Worm (Caenorhabditis elegans): ENCODE measurements around the gene sma-4.

sma-4 gene

ce11 chrIII:5836816-5837215 lies 20.8 kb downstream of the sma-4 start, which contains the start of gene W04D12.1 (continued):
- TF ChIP-seq zag-1 (tag; optimal IDR thresholded peaks at IDR 0.05) (no peak), aly-2 (tag; optimal IDR thresholded peaks at IDR 0.05) (no peak), egl-27 (tag; optimal IDR thresholded peaks at IDR 0.05) (no peak), sup-37 (GFP tag; optimal IDR thresholded peaks at IDR 0.05) (no peak), pax-3 (tag; optimal IDR thresholded peaks at IDR 0.05) (no peak), lin-39 (tag; optimal IDR thresholded peaks at IDR 0.05) (no peak), skn-1 (tag; optimal IDR thresholded peaks at IDR 0.05) (peak; percentile 29)

- no peak for TF ChIP-seq grh-1 (GFP tag; IDR thresholded peaks at IDR 0.05)
- TF ChIP-seq lin-15B (tag; optimal IDR thresholded peaks at IDR 0.05), result no peak
- peak; percentile 66 for TF ChIP-seq nhr-77 (tag; optimal IDR thresholded peaks at IDR 0.05)
- peak; percentile 51 for TF ChIP-seq unc-130 (tag; optimal IDR thresholded peaks at IDR 0.05)
- peak in 1 of 2 experiments; percentile 84 for TF ChIP-seq mdl-1 (tag; optimal IDR thresholded peaks at IDR 0.05)
- no peak for TF ChIP-seq lin-39 (tag; optimal IDR thresholded peaks at IDR 0.05)
- TF ChIP-seq ceh-8 (GFP tag; optimal IDR thresholded peaks at IDR 0.05), result no peak
- TF ChIP-seq blmp-1 (tag; optimal IDR thresholded peaks at IDR 0.05), result peak; percentile 83
- TF ChIP-seq nhr-237 (tag; optimal IDR thresholded peaks at IDR 0.05), result no peak
- peak; percentile 72 for TF ChIP-seq lin-14 (GFP tag; optimal IDR thresholded peaks at IDR 0.05)
- peak in 1 of 2 experiments; percentile 61 for TF ChIP-seq lin-35 (GFP tag; optimal IDR thresholded peaks at IDR 0.05)
- peak; percentile 66 for TF ChIP-seq tbx-2 (tag; optimal IDR thresholded peaks at IDR 0.05)
- no peak for TF ChIP-seq C34B4.2 (tag; optimal IDR thresholded peaks at IDR 0.05)
- TF ChIP-seq nhr-85 (tag), result peak; percentile 79
- no peak for TF ChIP-seq irx-1 (tag; optimal IDR thresholded peaks at IDR 0.05)
- TF ChIP-seq nhr-47 (tag; optimal IDR thresholded peaks at IDR 0.05), result peak; percentile 18
- peak; percentile 25 for TF ChIP-seq mep-1 (tag; optimal IDR thresholded peaks at IDR 0.05)
- no peak for TF ChIP-seq lir-3 (tag; optimal IDR thresholded peaks at IDR 0.05; ENCODE audit: poor library complexity)
- peak; percentile 62 for TF ChIP-seq nhr-90 (tag; optimal IDR thresholded peaks at IDR 0.05; ENCODE audit: poor library complexity)
- no peak for TF ChIP-seq Y116A8C.19 (tag; optimal IDR thresholded peaks at IDR 0.05; ENCODE audit: borderline replicate concordance)
- TF ChIP-seq nhr-11 (tag; optimal IDR thresholded peaks at IDR 0.05), result no peak
- peak in 5 of 6 experiments; percentile 14 to 76 (median 54) for TF ChIP-seq elt-3 (tag; optimal IDR thresholded peaks at IDR 0.05)
- peak; percentile 52 for TF ChIP-seq C16A3.4 (tag; optimal IDR thresholded peaks at IDR 0.05)
- TF ChIP-seq ama-1 (optimal IDR thresholded peaks at IDR 0.05), result peak; percentile 70
- peak; percentile 71 for TF ChIP-seq nhr-20 (tag; optimal IDR thresholded peaks at IDR 0.05)
- peak in 1 of 2 experiments; percentile 46 for TF ChIP-seq lsy-2 (tag; optimal IDR thresholded peaks at IDR 0.05)
- no peak for TF ChIP-seq hlh-4 (tag; optimal IDR thresholded peaks at IDR 0.05)
- no peak for TF ChIP-seq isw-1 (GFP tag; IDR thresholded peaks at IDR 0.05)
- TF ChIP-seq pax-3 (tag; optimal IDR thresholded peaks at IDR 0.05), result peak; percentile 54
- TF ChIP-seq unc-98 (GFP tag; IDR thresholded peaks at IDR 0.05), result no peak
- peak in 1 of 3 experiments; percentile 18 for TF ChIP-seq ceh-82 (tag; optimal IDR thresholded peaks at IDR 0.05)
- peak; percentile 74 for TF ChIP-seq elt-2 (tag; optimal IDR thresholded peaks at IDR 0.05)
- TF ChIP-seq dpl-1 (GFP tag; optimal IDR thresholded peaks at IDR 0.05), result no peak
- peak; percentile 46 for TF ChIP-seq nhr-19 (GFP tag; conservative IDR thresholded peaks at IDR 0.05)
- TF ChIP-seq nhr-28 (tag; optimal IDR thresholded peaks at IDR 0.05), result no peak
- TF ChIP-seq nhr-71 (tag; optimal IDR thresholded peaks at IDR 0.05), result peak; percentile 76
- peak; percentile 66 for TF ChIP-seq snu-23 (GFP tag; optimal IDR thresholded peaks at IDR 0.05)
- TF ChIP-seq ceh-90 (tag; optimal IDR thresholded peaks at IDR 0.05), result no peak
- TF ChIP-seq efl-1 (optimal IDR thresholded peaks at IDR 0.05), result peak in 1 of 2 experiments; percentile 1
- no peak for TF ChIP-seq efl-1 (GFP tag; optimal IDR thresholded peaks at IDR 0.05 in 1 of 2)
Measured at ce11 chrIII:5838159-5839046, 22.4 kb downstream of the sma-4 start.
